Fruit fly (Drosophila melanogaster) whole organism, embryonic: ENCODE measurements around the gene mib1.
A peak's percentile ranks its signal among the peaks of the same experiment; 100 is the strongest.

ENCODE experiments used
- Atf-2 ChIP-seq: fragments of 200-800 bp; sonication (Bioruptor generic); optimal IDR thresholded peaks from 2 replicates; lab custom pipeline; 2016; ENCODE audit warnings: missing biosample characterization, missing genetic modification characterization
- BtbVII ChIP-seq: fragments of 200-800 bp; sonication (Bioruptor generic); optimal IDR thresholded peaks from 3 replicates; lab custom pipeline; 2017; ENCODE audit warnings: missing biosample characterization, mild to moderate bottlenecking, missing genetic modification characterization
- CG11247 ChIP-seq: fragments of 200-800 bp; sonication (Bioruptor generic); IDR thresholded peaks from 2 replicates; pipeline ENCODE4 v1.3.6; 2022; ENCODE audit warnings: missing biosample characterization, missing genetic modification characterization
- CG11723 ChIP-seq: fragments of 200-800 bp; sonication (Bioruptor generic); optimal IDR thresholded peaks from 2 replicates; lab custom pipeline; 2017; ENCODE audit warnings: missing biosample characterization, mild to moderate bottlenecking, missing genetic modification characterization
- CG13123 ChIP-seq: fragments of 200-800 bp; sonication (Bioruptor generic); optimal IDR thresholded peaks from 2 replicates; lab custom pipeline; 2016; ENCODE audit warnings: missing biosample characterization, missing genetic modification characterization
- CG13624 ChIP-seq: fragments of 200-800 bp; sonication (Bioruptor generic); optimal IDR thresholded peaks from 2 replicates; lab custom pipeline; 2016; ENCODE audit warnings: missing biosample characterization, missing genetic modification characterization
- CG13894 ChIP-seq: fragments of 200-800 bp; sonication (Bioruptor generic); optimal IDR thresholded peaks from 3 replicates; lab custom pipeline; 2018; ENCODE audit warnings: missing biosample characterization, mild to moderate bottlenecking, missing genetic modification characterization, moderate library complexity
- CG15269 ChIP-seq: fragments of 200-800 bp; sonication (Bioruptor generic); optimal IDR thresholded peaks from 2 replicates; lab custom pipeline; 2018; ENCODE audit warnings: missing biosample characterization, mild to moderate bottlenecking, missing genetic modification characterization, moderate library complexity
- CG15696 ChIP-seq: fragments of 200-800 bp; sonication (Bioruptor generic); optimal IDR thresholded peaks from 2 replicates; lab custom pipeline; 2019; ENCODE audit warnings: missing biosample characterization, mild to moderate bottlenecking, missing genetic modification characterization, moderate library complexity
- CG1647 ChIP-seq: fragments of 200-800 bp; sonication (Bioruptor generic); optimal IDR thresholded peaks from 3 replicates; lab custom pipeline; 2016; ENCODE audit warnings: missing biosample characterization, missing genetic modification characterization
- CG16815 ChIP-seq: fragments of 200-800 bp; sonication (Bioruptor generic); optimal IDR thresholded peaks from 3 replicates; lab custom pipeline; 2017; ENCODE audit warnings: missing biosample characterization, mild to moderate bottlenecking, missing genetic modification characterization
- CG2129 ChIP-seq: fragments of 200-800 bp; sonication (Bioruptor generic); IDR thresholded peaks from 2 replicates; pipeline ENCODE4 v1.3.6; 2022; ENCODE audit warnings: missing biosample characterization, missing genetic modification characterization; ENCODE audit not compliant: partially characterized antibody
- CG32772 ChIP-seq: fragments of 200-800 bp; sonication (Bioruptor generic); IDR thresholded peaks from 2 replicates; pipeline ENCODE4 v1.3.6; 2022; ENCODE audit warnings: missing biosample characterization, missing genetic modification characterization
- CG3847 ChIP-seq: fragments of 200-800 bp; sonication (Bioruptor generic); IDR thresholded peaks from 2 replicates; pipeline ENCODE4 v1.3.6; 2022; ENCODE audit warnings: missing biosample characterization, missing genetic modification characterization
- CG4360 ChIP-seq: fragments of 200-800 bp; sonication (Bioruptor generic); IDR thresholded peaks from 2 replicates; pipeline ENCODE4 v1.3.6; 2022; ENCODE audit warnings: missing biosample characterization, missing genetic modification characterization
- CG7372 ChIP-seq: fragments of 200-800 bp; sonication (Bioruptor generic); IDR thresholded peaks from 2 replicates; pipeline ENCODE4 v1.3.6; 2022; ENCODE audit warnings: missing biosample characterization, missing genetic modification characterization
- CG7839 ChIP-seq: fragments of 200-800 bp; sonication (Bioruptor generic); optimal IDR thresholded peaks from 3 replicates; lab custom pipeline; 2018; ENCODE audit warnings: missing biosample characterization, mild to moderate bottlenecking, missing genetic modification characterization, moderate library complexity
- CG8089 ChIP-seq: fragments of 200-800 bp; sonication (Bioruptor generic); optimal IDR thresholded peaks from 3 replicates; lab custom pipeline; 2016; ENCODE audit warnings: missing biosample characterization, missing genetic modification characterization
- CG8281 ChIP-seq: fragments of 200-800 bp; sonication (Bioruptor generic); optimal IDR thresholded peaks from 2 replicates; lab custom pipeline; 2018; ENCODE audit warnings: missing biosample characterization, mild to moderate bottlenecking, missing genetic modification characterization, moderate library complexity
- Camta ChIP-seq: fragments of 200-800 bp; sonication (Bioruptor generic); optimal IDR thresholded peaks from 2 replicates; lab custom pipeline; 2016; ENCODE audit warnings: missing biosample characterization, missing genetic modification characterization
- CkIIα-i1 ChIP-seq: fragments of 200-800 bp; sonication (Bioruptor generic); IDR thresholded peaks from 2 replicates; pipeline ENCODE4 v1.3.6; 2022; ENCODE audit warnings: missing biosample characterization, missing genetic modification characterization
- CoRest ChIP-seq: fragments of 200-800 bp; sonication (Bioruptor generic); optimal IDR thresholded peaks from 3 replicates; lab custom pipeline; 2018; ENCODE audit warnings: missing biosample characterization, mild to moderate bottlenecking, missing genetic modification characterization, moderate library complexity
- Dad ChIP-seq: fragments of 200-800 bp; sonication (Bioruptor generic); optimal IDR thresholded peaks from 3 replicates; lab custom pipeline; 2016; ENCODE audit warnings: missing biosample characterization, missing genetic modification characterization
- Deaf1 ChIP-seq: fragments of 200-800 bp; optimal IDR thresholded peaks from 3 replicates; lab custom pipeline; 2019; ENCODE audit warnings: missing biosample characterization, mild to moderate bottlenecking, missing genetic modification characterization, moderate library complexity
- Dfd ChIP-seq, 2 experiments: fragments of >200 bp; optimal IDR thresholded peaks; 2 replicates each; lab custom pipeline; 2017; ENCODE audit warnings: missing biosample characterization in 2 of 2, missing genetic modification characterization in 2 of 2
- HLH54F ChIP-seq: fragments of 200-800 bp; sonication (Bioruptor generic); optimal IDR thresholded peaks from 3 replicates; lab custom pipeline; 2016; ENCODE audit warnings: missing biosample characterization, missing genetic modification characterization
- Hr3 ChIP-seq: fragments of 200-800 bp; sonication (Bioruptor generic); optimal IDR thresholded peaks from 3 replicates; lab custom pipeline; 2016; ENCODE audit warnings: missing biosample characterization, missing genetic modification characterization
- Lim3 ChIP-seq: fragments of 200-800 bp; sonication (Bioruptor generic); IDR thresholded peaks from 2 replicates; pipeline ENCODE4 v1.3.6; 2022; ENCODE audit warnings: missing biosample characterization, missing genetic modification characterization
- NFAT ChIP-seq: fragments of 200-800 bp; sonication (Bioruptor generic); IDR thresholded peaks from 2 replicates; pipeline ENCODE4 v1.3.6; 2022; ENCODE audit warnings: missing biosample characterization, missing genetic modification characterization
- Nf-YB ChIP-seq: fragments of 200-800 bp; sonication (Bioruptor generic); optimal IDR thresholded peaks from 3 replicates; lab custom pipeline; 2019; ENCODE audit warnings: missing biosample characterization, mild to moderate bottlenecking, missing genetic modification characterization, moderate library complexity
- Oaz ChIP-seq: fragments of 200-800 bp; sonication (Bioruptor generic); IDR thresholded peaks from 2 replicates; pipeline ENCODE4 v1.3.6; 2022; ENCODE audit warnings: missing biosample characterization, missing genetic modification characterization
- Oli ChIP-seq: fragments of 200-800 bp; sonication (Bioruptor generic); optimal IDR thresholded peaks from 2 replicates; lab custom pipeline; 2018; ENCODE audit warnings: missing biosample characterization, mild to moderate bottlenecking, missing genetic modification characterization, moderate library complexity
- Spps ChIP-seq: fragments of 200-800 bp; sonication (Bioruptor generic); optimal IDR thresholded peaks from 2 replicates; lab custom pipeline; 2018; ENCODE audit warnings: missing biosample characterization, mild to moderate bottlenecking, missing genetic modification characterization
- bcd ChIP-seq: fragments of 200-800 bp; sonication (Bioruptor generic); optimal IDR thresholded peaks from 2 replicates; lab custom pipeline; 2017; ENCODE audit warnings: missing biosample characterization, mild to moderate bottlenecking, missing genetic modification characterization
- cad ChIP-seq: fragments of >200 bp; optimal IDR thresholded peaks from 2 replicates; lab custom pipeline; 2017; ENCODE audit warnings: missing biosample characterization, missing genetic modification characterization
- ci ChIP-seq: fragments of 200-800 bp; sonication (Bioruptor generic); IDR thresholded peaks from 3 replicates; pipeline ENCODE4 v1.3.6; 2022; ENCODE audit warnings: missing biosample characterization, missing genetic modification characterization
- dmrt99B ChIP-seq: fragments of 200-800 bp; sonication (Bioruptor generic); optimal IDR thresholded peaks from 2 replicates; lab custom pipeline; 2018; ENCODE audit warnings: missing biosample characterization, mild to moderate bottlenecking, missing genetic modification characterization, moderate library complexity
- emc ChIP-seq: fragments of 200-800 bp; sonication (Bioruptor generic); optimal IDR thresholded peaks from 2 replicates; lab custom pipeline; 2016; ENCODE audit warnings: missing biosample characterization, missing genetic modification characterization
- en ChIP-seq: fragments of 200-800 bp; sonication (Bioruptor generic); optimal IDR thresholded peaks from 2 replicates; lab custom pipeline; 2016; ENCODE audit warnings: missing biosample characterization, missing genetic modification characterization
- eve ChIP-seq, 2 experiments: fragments of >200 bp; optimal IDR thresholded peaks; 2 replicates each; lab custom pipeline; 2017; ENCODE audit warnings: missing biosample characterization in 2 of 2, missing genetic modification characterization in 2 of 2
- exex ChIP-seq: fragments of 200-800 bp; sonication (Bioruptor generic); optimal IDR thresholded peaks from 4 replicates; lab custom pipeline; 2018; ENCODE audit warnings: missing biosample characterization, mild to moderate bottlenecking, missing genetic modification characterization, moderate library complexity
- kah ChIP-seq: fragments of 200-800 bp; sonication (Bioruptor generic); optimal IDR thresholded peaks from 2 replicates; lab custom pipeline; 2018; ENCODE audit warnings: missing biosample characterization, mild to moderate bottlenecking, missing genetic modification characterization
- klu ChIP-seq: fragments of 200-800 bp; sonication (Bioruptor generic); IDR thresholded peaks from 2 replicates; pipeline ENCODE4 v1.3.6; 2022; ENCODE audit warnings: missing biosample characterization, missing genetic modification characterization
- onecut ChIP-seq: fragments of 200-800 bp; sonication (Bioruptor generic); IDR thresholded peaks from 2 replicates; pipeline ENCODE4 v1.3.6; 2022; ENCODE audit warnings: missing biosample characterization, missing genetic modification characterization
- org-1 ChIP-seq: fragments of 200-800 bp; sonication (Bioruptor generic); optimal IDR thresholded peaks from 2 replicates; lab custom pipeline; 2017; ENCODE audit warnings: missing biosample characterization, missing genetic modification characterization
- rib ChIP-seq: fragments of 200-800 bp; sonication (Bioruptor generic); IDR thresholded peaks from 2 replicates; pipeline ENCODE4 v1.3.6; 2022; ENCODE audit warnings: missing biosample characterization, missing genetic modification characterization
- sd ChIP-seq: fragments of 200-800 bp; sonication (Bioruptor generic); optimal IDR thresholded peaks from 3 replicates; lab custom pipeline; 2018; ENCODE audit warnings: missing biosample characterization, mild to moderate bottlenecking, missing genetic modification characterization, moderate library complexity
- sna ChIP-seq: fragments of 200-800 bp; sonication (Bioruptor generic); IDR thresholded peaks from 2 replicates; pipeline ENCODE4 v1.3.6; 2022; ENCODE audit warnings: missing biosample characterization, missing genetic modification characterization; ENCODE audit not compliant: partially characterized antibody
- sqz ChIP-seq: fragments of 200-800 bp; sonication (Bioruptor generic); optimal IDR thresholded peaks from 3 replicates; lab custom pipeline; 2018; ENCODE audit warnings: missing biosample characterization, mild to moderate bottlenecking, missing genetic modification characterization
- zen2 ChIP-seq: fragments of 200-800 bp; sonication (Bioruptor generic); IDR thresholded peaks from 3 replicates; pipeline ENCODE4 v1.3.6; 2022; ENCODE audit warnings: missing biosample characterization, missing genetic modification characterization; ENCODE audit not compliant: partially characterized antibody

The mib1 gene

dm6 chr3L:15982783-15983432 is 28.7 kb downstream of the mib1 start, which contains the start of the genes brm and Arl1 (continued):
- peak; percentile 87 for TF ChIP-seq Camta (GFP tag; lab: Kevin White, UChicago)
- no peak for TF ChIP-seq cad (GFP tag; lab: Kevin White, UChicago)
- TF ChIP-seq CG2129, result no peak
- TF ChIP-seq zen2 (GFP tag; lab: Robert Waterston, UW), result no peak
- peak; percentile 98 for TF ChIP-seq CG13894
- peak; percentile 86 for TF ChIP-seq Deaf1
- peak; percentile 92 for TF ChIP-seq kah (GFP tag; lab: Kevin White, UChicago)
- peak; percentile 90 for TF ChIP-seq Dad (GFP tag; lab: Kevin White, UChicago)
- peak; percentile 99 for TF ChIP-seq CG15696 (tag; lab: Kevin White, UChicago)
- TF ChIP-seq ci, result peak; percentile 99
- TF ChIP-seq Hr3 (GFP tag; lab: Kevin White, UChicago), result peak; percentile 98
- peak; percentile 99 for TF ChIP-seq CoRest (tag; lab: Kevin White, UChicago)
- peak; percentile 85 for TF ChIP-seq Nf-YB (GFP tag; lab: Kevin White, UChicago)
- peak; percentile 99 for TF ChIP-seq rib (GFP tag; lab: Robert Waterston, UW)
- TF ChIP-seq org-1 (GFP tag; lab: Kevin White, UChicago), result peak; percentile 87
- TF ChIP-seq sd (tag; lab: Kevin White, UChicago), result peak; percentile 91
- peak; percentile 99 for TF ChIP-seq klu (GFP tag; lab: Robert Waterston, UW)
- TF ChIP-seq CG13123 (GFP tag; lab: Kevin White, UChicago), result peak; percentile 95
- TF ChIP-seq Dfd (GFP tag; optimal IDR thresholded peaks at IDR 0.05; lab: Kevin White, UChicago), result peak in 1 of 2 experiments; percentile 8
- peak; percentile 92 for TF ChIP-seq CG1647
- TF ChIP-seq sna, result 0 out of 2 replicates have a peak, but pooled peaks have one; percentile 9
- TF ChIP-seq CG8281 (tag; lab: Kevin White, UChicago), result peak; percentile 91
- TF ChIP-seq emc (GFP tag; lab: Kevin White, UChicago), result peak; percentile 74
- peak; percentile 85 for TF ChIP-seq CG4360 (GFP tag; lab: Robert Waterston, UW)
- TF ChIP-seq Lim3, result peak; percentile 95
- peak; percentile 91 for TF ChIP-seq CG13624
- TF ChIP-seq bcd, result peak; percentile 99
- TF ChIP-seq BtbVII (GFP tag; lab: Kevin White, UChicago), result peak; percentile 95
- TF ChIP-seq exex (tag; lab: Kevin White, UChicago), result peak; percentile 94
- TF ChIP-seq sqz (GFP tag; lab: Kevin White, UChicago), result peak; percentile 98
- peak; percentile 100 for TF ChIP-seq CG7372 (GFP tag; lab: Robert Waterston, UW)
- peak; percentile 100 for TF ChIP-seq CG3847 (GFP tag; lab: Robert Waterston, UW)
- peak; percentile 92 for TF ChIP-seq CkIIα-i1 (GFP tag; lab: Robert Waterston, UW)
- peak; percentile 99 for TF ChIP-seq CG7839 (tag; lab: Kevin White, UChicago)
- TF ChIP-seq HLH54F, result peak; percentile 91
- TF ChIP-seq onecut (GFP tag; lab: Robert Waterston, UW), result peak; percentile 95
- TF ChIP-seq eve (GFP tag; optimal IDR thresholded peaks at IDR 0.05; lab: Kevin White, UChicago), result no peak
- peak; percentile 99 for TF ChIP-seq Oaz (GFP tag; lab: Robert Waterston, UW)
- TF ChIP-seq NFAT (GFP tag; lab: Robert Waterston, UW), result peak; percentile 99
- TF ChIP-seq CG11723 (GFP tag; lab: Kevin White, UChicago), result peak; percentile 97
- TF ChIP-seq CG8089 (GFP tag; lab: Kevin White, UChicago), result peak; percentile 54
- TF ChIP-seq dmrt99B, result peak; percentile 97
- TF ChIP-seq CG11247 (GFP tag; lab: Robert Waterston, UW), result peak; percentile 99
- peak; percentile 99 for TF ChIP-seq CG15269 (tag; lab: Kevin White, UChicago)
- peak; percentile 97 for TF ChIP-seq Oli (tag; lab: Kevin White, UChicago)
- TF ChIP-seq CG16815 (GFP tag; lab: Kevin White, UChicago), result peak; percentile 97
- peak; percentile 99 for TF ChIP-seq CG32772
- TF ChIP-seq Atf-2 (GFP tag; lab: Kevin White, UChicago), result peak; percentile 73
- peak; percentile 95 for TF ChIP-seq Spps (tag; lab: Kevin White, UChicago)
- peak; percentile 20 for TF ChIP-seq en (GFP tag; lab: Kevin White, UChicago)
